Fruit fly (Drosophila melanogaster) whole organism, wandering third instar larva: Measurements from ENCODE around the gene Cpr67Fa1.

Source experiments
- Abd-B ChIP-seq: fragments of >200 bp; optimal IDR thresholded peaks from 2 replicates; lab custom pipeline; 2017; ENCODE audit warnings: missing biosample characterization, missing genetic modification characterization
- HLH106 ChIP-seq: fragments of 200-800 bp; optimal IDR thresholded peaks from 3 replicates; lab custom pipeline; 2019; ENCODE audit warnings: missing biosample characterization, mild to moderate bottlenecking, missing genetic modification characterization, moderate library complexity
- Mio ChIP-seq: sonication (Bioruptor generic); optimal IDR thresholded peaks from 2 replicates; lab custom pipeline; 2016; ENCODE audit warnings: missing biosample characterization, missing genetic modification characterization
- Myc ChIP-seq: fragments of >200 bp; optimal IDR thresholded peaks from 2 replicates; lab custom pipeline; 2017
- Rel ChIP-seq, 2 experiments: fragments of 200-800 bp; sonication (Bioruptor generic) in 1 of 2; optimal IDR thresholded peaks; 2 replicates in 1 of 2; 3 replicates in 1 of 2; lab custom pipeline; 2016 to 2019; ENCODE audit warnings: mild to moderate bottlenecking in 2 of 2, missing biosample characterization in 2 of 2, missing genetic modification characterization in 2 of 2, moderate library complexity in 1 of 2
- fru ChIP-seq: fragments of 200-800 bp; sonication (Bioruptor generic); optimal IDR thresholded peaks from 3 replicates; lab custom pipeline; 2016; ENCODE audit warnings: missing biosample characterization, mild to moderate bottlenecking, missing genetic modification characterization
- pan ChIP-seq: fragments of >200 bp; optimal IDR thresholded peaks from 2 replicates; lab custom pipeline; 2017
- sv ChIP-seq: fragments of 200-800 bp; sonication (Bioruptor generic); optimal IDR thresholded peaks from 3 replicates; lab custom pipeline; 2016; ENCODE audit warnings: missing biosample characterization, missing genetic modification characterization

DNA sequence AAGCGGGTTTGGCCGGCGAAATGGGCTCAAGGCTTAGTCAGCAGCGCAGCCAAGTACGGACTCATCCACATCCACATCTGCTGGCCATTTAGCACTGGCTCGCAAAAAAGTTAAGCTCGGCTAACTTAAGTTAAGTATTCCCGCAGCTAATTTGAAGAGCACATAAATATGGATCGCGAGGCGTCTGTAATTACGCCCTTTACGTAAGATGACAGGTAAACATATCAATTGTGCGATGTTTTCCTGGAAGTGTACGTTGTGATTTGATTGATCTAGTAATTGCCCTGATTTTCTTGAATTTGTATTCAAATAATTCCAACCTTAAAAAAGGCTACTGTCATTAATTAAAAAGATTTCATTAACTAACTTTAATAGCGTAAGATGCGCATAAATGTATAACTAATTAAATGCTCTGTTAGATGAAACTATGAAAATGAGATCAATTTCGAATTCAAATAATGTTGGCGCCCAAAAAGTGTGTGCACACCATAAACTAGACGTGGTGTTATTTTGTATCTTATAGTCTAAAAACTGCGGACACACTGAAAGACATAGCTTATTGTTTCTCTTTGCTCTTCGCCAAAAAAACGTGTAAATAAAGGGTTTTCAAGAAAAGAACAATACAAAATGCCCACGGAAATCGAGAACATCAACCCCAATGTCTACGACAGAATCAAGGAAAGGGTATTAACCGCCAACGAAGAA, 7.3 kb upstream of the Cpr67Fa1 start, which contains the start of the genes CG6409 and galla-2:
- TF ChIP-seq sv, result no peak
- no peak for TF ChIP-seq Rel (GFP tag; optimal IDR thresholded peaks at IDR 0.05; lab: Kevin White, UChicago)
- TF ChIP-seq Rel (tag; optimal IDR thresholded peaks at IDR 0.05; lab: Kevin White, UChicago), result no peak
- TF ChIP-seq HLH106 (tag; lab: Kevin White, UChicago), result no peak
- TF ChIP-seq Abd-B (GFP tag; lab: Kevin White, UChicago), result no peak
- TF ChIP-seq pan, result no peak
- TF ChIP-seq Myc (lab: Kevin White, UChicago), result no peak
- no peak for TF ChIP-seq Mio (GFP tag; lab: Kevin White, UChicago)
- TF ChIP-seq fru (GFP tag; lab: Kevin White, UChicago), result no peak
